Worm (Caenorhabditis elegans) whole organism, midembryonic: ENCODE measurements around the gene rnp-2.
A peak's percentile ranks its signal among the peaks of the same experiment; 100 is the strongest.
"Not testable (repeated sequence)": the region's sequence is repeated elsewhere in the genome, so short reads cannot be mapped to it uniquely, and the experiment has no call there.

ENCODE experiments used
- T22C8.4 ChIP-seq: fragments of 200-800 bp; sonication (Bioruptor generic); IDR thresholded peaks from 2 replicates; pipeline ENCODE4 v1.3.6; 2022; ENCODE audit warnings: missing genetic modification characterization, missing compliant biosample characterization
- cog-1 ChIP-seq: sonication (generic microtip); optimal IDR thresholded peaks from 2 replicates; lab custom pipeline; 2016; ENCODE audit warnings: missing genetic modification characterization, missing compliant biosample characterization
- flt-1 ChIP-seq: fragments of 200-800 bp; sonication (Bioruptor generic); IDR thresholded peaks from 2 replicates; pipeline ENCODE4 v1.3.6; 2022; ENCODE audit warnings: missing genetic modification characterization, missing compliant biosample characterization
- klf-2 ChIP-seq: fragments of 200-800 bp; sonication (Bioruptor generic); conservative IDR thresholded peaks from 2 replicates; pipeline ENCODE4 v1.3.6; 2022; ENCODE audit warnings: missing genetic modification reagents, missing genetic modification characterization, missing compliant biosample characterization
- med-1 ChIP-seq: sonication (generic microtip); optimal IDR thresholded peaks from 2 replicates; lab custom pipeline; 2017; ENCODE audit warnings: missing genetic modification characterization, mild to moderate bottlenecking, missing compliant biosample characterization, antibody characterized with exemption, missing genetic modification reagents; ENCODE audit not compliant: insufficient read depth
- ref-1 ChIP-seq: fragments of 200-800 bp; sonication (Bioruptor generic); conservative IDR thresholded peaks from 2 replicates; pipeline ENCODE4 v1.3.6; 2022; ENCODE audit warnings: missing genetic modification reagents, missing genetic modification characterization, missing compliant biosample characterization
- tab-1 ChIP-seq: fragments of 200-800 bp; sonication (Bioruptor generic); IDR thresholded peaks from 2 replicates; pipeline ENCODE4 v1.3.6; 2022; ENCODE audit warnings: missing genetic modification characterization, missing compliant biosample characterization
- ztf-23 ChIP-seq: fragments of 200-800 bp; sonication (Bioruptor generic); IDR thresholded peaks from 2 replicates; pipeline ENCODE4 v1.3.6; 2022; ENCODE audit warnings: missing genetic modification reagents, missing genetic modification characterization, missing compliant biosample characterization
- ztf-29 ChIP-seq: fragments of 200-800 bp; sonication (Bioruptor generic); IDR thresholded peaks from 2 replicates; pipeline ENCODE4 v1.3.6; 2022; ENCODE audit warnings: missing genetic modification reagents, missing genetic modification characterization, missing compliant biosample characterization

The rnp-2 gene

DNA sequence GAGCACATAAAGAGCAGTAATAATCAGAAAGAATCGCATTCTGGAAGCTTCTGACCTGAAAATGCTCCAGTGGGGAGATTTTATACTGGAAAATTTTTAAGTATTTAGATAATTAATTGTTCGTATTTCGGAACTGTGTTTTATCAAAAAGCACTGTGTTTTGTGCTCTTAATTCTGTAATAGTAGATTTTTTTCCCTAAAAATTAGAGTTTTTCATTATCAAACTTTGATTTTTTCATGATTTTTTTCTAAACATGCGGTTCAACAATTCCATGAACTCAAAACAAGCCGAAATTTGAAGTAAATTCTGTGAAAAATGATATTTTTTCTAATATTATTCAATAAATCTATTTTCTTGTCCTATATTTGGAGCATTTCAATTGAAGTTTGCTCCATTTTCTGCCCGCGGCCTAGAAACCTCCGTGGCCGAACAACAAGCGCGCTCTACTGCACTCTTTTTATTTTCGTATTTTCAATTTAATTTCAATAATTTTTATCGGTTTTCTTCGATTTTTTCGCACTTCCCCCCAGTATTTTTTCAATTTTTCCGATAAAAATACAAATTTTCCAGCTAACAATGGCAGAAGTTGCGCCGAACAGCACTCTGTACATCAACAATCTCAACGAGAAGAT, at the start of gene rnp-2, which contains the start of gene K08D10.13:
Gene rnp-2, plus strand, starts transcription at position 546 of the 633 bp plus-strand sequence.
Gene K08D10.13, minus strand, starts transcription at position 51 of the 633 bp plus-strand sequence.
- no peak for TF ChIP-seq klf-2 (GFP tag; lab: Robert Waterston, UW)
- TF ChIP-seq ztf-23 = 0 out of 2 replicates have a peak, but pooled peaks have one; percentile 11
- no peak for TF ChIP-seq ztf-29
- TF ChIP-seq ref-1 (GFP tag; lab: Robert Waterston, UW) = no peak
- TF ChIP-seq T22C8.4 (GFP tag; lab: Robert Waterston, UW) = no peak
- TF ChIP-seq tab-1 = no peak
- TF ChIP-seq cog-1 (tag; lab: Kevin White, UChicago) = no peak
- TF ChIP-seq flt-1 = peak; percentile 53; the same call in 1 of the 2 replicates

DNA sequence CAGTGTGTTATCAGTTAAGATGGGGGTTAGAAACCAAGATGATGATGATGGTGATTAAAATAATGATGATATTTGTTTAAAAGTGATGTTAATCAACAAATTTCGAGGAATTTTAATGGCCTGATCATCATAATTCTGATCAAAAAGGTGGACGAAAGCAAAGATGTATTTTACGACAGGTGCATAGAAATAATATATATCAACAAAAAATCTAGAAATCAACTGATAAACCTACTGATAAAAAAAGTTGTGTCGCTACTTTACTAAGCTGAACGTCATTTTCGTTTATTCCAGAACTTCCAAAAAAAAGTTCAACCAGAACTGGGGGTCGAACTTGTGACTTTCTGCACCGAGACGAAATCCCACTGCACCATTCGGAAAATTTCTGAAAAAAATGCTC, 48.8 kb upstream of the rnp-2 start, which contains the start of gene mul-1:
Gene mul-1, minus strand, starts transcription at position 84 of the 400 bp plus-strand sequence.
- TF ChIP-seq cog-1 (tag; lab: Kevin White, UChicago) (no peak), flt-1 (no peak), tab-1 (no peak), ztf-23 (no peak), klf-2 (GFP tag; lab: Robert Waterston, UW) (no peak), ref-1 (GFP tag; lab: Robert Waterston, UW) (no peak), T22C8.4 (GFP tag; lab: Robert Waterston, UW) (no peak), ztf-29 (no peak), med-1 (no peak)

- TF ChIP-seq tab-1; flt-1; cog-1 (tag; lab: Kevin White, UChicago): not testable (repeated sequence)
These were observed 46.2 kb upstream of the rnp-2 start, which contains the start of gene F49F1.7 for ce11 chrIV:4125657-4126056. Gene F49F1.7 (minus strand): TSS chrIV:4125757.

DNA sequence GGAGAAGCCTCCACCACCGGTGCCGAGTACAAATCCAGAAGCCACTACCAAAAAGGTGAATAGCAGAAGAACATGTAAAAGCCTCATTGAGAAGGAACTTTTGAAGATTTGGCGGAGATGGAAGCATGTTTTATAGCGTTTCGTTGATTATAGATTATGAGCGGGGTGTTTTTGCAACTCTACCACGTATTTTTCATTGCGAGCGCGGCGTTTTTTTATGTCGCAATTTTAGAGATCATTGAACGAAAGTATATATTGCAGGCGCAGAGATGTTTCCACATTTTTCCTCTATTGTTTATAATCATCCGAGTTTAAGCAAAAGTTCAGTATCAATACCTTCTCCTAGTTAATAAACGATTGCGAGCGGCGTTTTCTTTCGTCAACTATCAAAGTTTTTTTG, 36.1 kb upstream of the rnp-2 start, which contains the start of gene F49F1.17:
Gene F49F1.17, minus strand, starts transcription at position 101 of the 400 bp plus-strand sequence.
- no peak for TF ChIP-seq T22C8.4 (GFP tag; lab: Robert Waterston, UW)
- no peak for TF ChIP-seq flt-1
- TF ChIP-seq med-1 = no peak
- TF ChIP-seq ztf-23 = no peak
- no peak for TF ChIP-seq ref-1 (GFP tag; lab: Robert Waterston, UW)
- no peak for TF ChIP-seq tab-1
- no peak for TF ChIP-seq cog-1 (tag; lab: Kevin White, UChicago)
- no peak for TF ChIP-seq ztf-29
- no peak for TF ChIP-seq klf-2 (GFP tag; lab: Robert Waterston, UW)

DNA sequence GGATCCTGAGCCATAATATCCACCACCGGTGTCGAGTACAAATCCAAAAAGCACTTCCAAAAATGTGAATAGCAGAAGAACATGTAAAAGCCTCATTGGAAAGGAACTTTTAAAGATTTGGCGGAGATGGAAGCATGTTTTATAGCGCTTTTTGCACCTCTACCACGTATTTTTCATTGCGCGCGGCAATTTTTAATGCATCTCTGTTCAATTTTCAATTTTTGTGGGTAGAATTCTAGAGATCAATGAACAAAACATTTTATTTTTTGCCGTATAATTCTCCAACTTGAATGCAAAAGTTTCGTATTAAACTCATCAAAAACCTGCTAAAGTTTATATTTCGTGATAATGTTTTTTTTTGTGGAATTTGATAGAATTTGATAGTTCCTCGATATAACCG, 34.4 kb upstream of the rnp-2 start, which contains the start of gene F49F1.9:
Gene F49F1.9, minus strand, starts transcription at position 101 of the 400 bp plus-strand sequence.
- TF ChIP-seq med-1 (no peak), klf-2 (GFP tag; lab: Robert Waterston, UW) (no peak), tab-1 (no peak), flt-1 (no peak), ztf-23 (no peak), ztf-29 (no peak), T22C8.4 (GFP tag; lab: Robert Waterston, UW) (no peak), ref-1 (GFP tag; lab: Robert Waterston, UW) (no peak), cog-1 (tag; lab: Kevin White, UChicago) (no peak)

DNA sequence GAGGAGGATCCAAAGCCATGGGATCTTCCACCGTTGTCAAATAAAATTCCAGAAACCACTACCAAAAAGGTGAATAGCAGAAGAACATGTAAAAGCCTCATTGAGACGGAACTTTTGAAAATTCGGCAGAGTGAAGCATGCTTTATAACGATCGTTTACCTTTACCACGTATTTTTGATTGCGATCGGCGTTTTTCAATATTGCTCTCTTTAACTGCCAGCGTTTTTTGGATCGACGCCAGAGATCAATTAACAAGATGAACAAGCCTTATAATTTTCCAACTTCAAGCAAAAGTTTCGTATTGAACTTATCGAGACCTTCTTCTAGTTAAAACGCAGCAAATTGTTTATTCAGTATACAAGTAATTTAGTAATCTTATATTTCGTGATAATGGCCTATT, 32.9 kb upstream of the rnp-2 start, which contains the start of gene F49F1.10:
Gene F49F1.10, minus strand, starts transcription at position 101 of the 400 bp plus-strand sequence.
- TF ChIP-seq tab-1 = no peak
- no peak for TF ChIP-seq ztf-23
- no peak for TF ChIP-seq flt-1
- no peak for TF ChIP-seq cog-1 (tag; lab: Kevin White, UChicago)

- TF ChIP-seq klf-2 (GFP tag; lab: Robert Waterston, UW) = no peak
- no peak for TF ChIP-seq T22C8.4 (GFP tag; lab: Robert Waterston, UW)
- TF ChIP-seq ztf-29 = no peak
- TF ChIP-seq tab-1 = no peak
- TF ChIP-seq med-1 = no peak
- TF ChIP-seq flt-1 = no peak
- no peak for TF ChIP-seq cog-1 (tag; lab: Kevin White, UChicago)
- TF ChIP-seq ref-1 (GFP tag; lab: Robert Waterston, UW) = no peak
- TF ChIP-seq ztf-23 = no peak
These were observed 31.6 kb upstream of the rnp-2 start, which contains the start of gene F49F1.18 for ce11 chrIV:4140265-4140664. Gene F49F1.18 (minus strand): TSS chrIV:4140365.

DNA sequence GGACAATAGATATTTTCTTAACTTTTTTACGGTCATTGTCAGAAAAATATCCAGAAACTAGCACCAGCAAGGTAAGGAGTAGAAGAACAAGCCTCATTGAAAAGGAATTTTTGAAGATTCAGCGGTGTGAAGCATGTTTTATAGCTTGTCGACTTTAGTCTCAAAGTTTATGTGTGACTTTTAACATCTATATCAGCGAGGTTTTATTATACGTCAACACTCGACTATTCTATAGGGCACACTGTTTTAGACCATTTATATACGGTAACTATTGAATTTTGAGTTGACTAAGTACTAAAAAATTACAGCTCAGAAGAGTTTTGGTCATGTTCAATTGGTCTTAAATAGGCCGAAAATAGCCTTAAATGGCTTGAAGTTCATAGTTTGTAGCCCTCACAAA, 30.6 kb upstream of the rnp-2 start, which contains the start of gene F49F1.11:
Gene F49F1.11, minus strand, starts transcription at position 101 of the 400 bp plus-strand sequence.
- TF ChIP-seq flt-1 (no peak), ref-1 (GFP tag; lab: Robert Waterston, UW) (no peak), T22C8.4 (GFP tag; lab: Robert Waterston, UW) (no peak), ztf-29 (no peak), ztf-23 (no peak), klf-2 (GFP tag; lab: Robert Waterston, UW) (no peak), tab-1 (no peak), med-1 (no peak), cog-1 (tag; lab: Kevin White, UChicago) (no peak)

DNA sequence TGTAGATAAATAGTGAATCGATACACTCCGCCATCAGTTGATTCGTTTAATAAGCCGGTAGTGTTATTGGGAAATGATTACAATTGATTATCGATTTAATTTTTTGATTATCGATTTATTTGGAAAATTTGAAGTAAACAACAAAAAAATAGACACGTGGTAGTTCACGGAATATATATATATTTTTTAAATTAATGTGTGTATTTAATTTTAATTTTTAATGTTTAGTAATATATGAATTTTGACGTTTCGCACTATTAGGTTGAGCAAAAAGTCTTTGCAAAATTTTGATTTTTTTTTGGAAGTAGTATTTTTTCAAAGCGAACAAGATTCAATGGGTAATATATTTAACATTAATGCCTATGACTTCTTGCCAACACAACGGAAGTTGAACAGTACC, 28.9 kb upstream of the rnp-2 start, which contains the start of gene F49F1.12:
Gene F49F1.12, minus strand, starts transcription at position 101 of the 400 bp plus-strand sequence.
- TF ChIP-seq ztf-23; cog-1 (tag; lab: Kevin White, UChicago); tab-1: not testable (repeated sequence)

ce11 chrIV:4144784-4145183, 27.1 kb upstream of the rnp-2 start, which contains the start of gene R07C12.3:
Gene R07C12.3 (plus strand): TSS chrIV:4145084.
- TF ChIP-seq tab-1 = no peak
- no peak for TF ChIP-seq ztf-29
- TF ChIP-seq flt-1 = no peak
- no peak for TF ChIP-seq klf-2 (GFP tag; lab: Robert Waterston, UW)
- no peak for TF ChIP-seq ztf-23
- TF ChIP-seq ref-1 (GFP tag; lab: Robert Waterston, UW) = no peak
- no peak for TF ChIP-seq cog-1 (tag; lab: Kevin White, UChicago)
- TF ChIP-seq med-1 = no peak
